Fruit fly (Drosophila melanogaster): ENCODE data around the gene CG3345.
A peak's percentile ranks its signal among the peaks of the same experiment; 100 is the strongest.

Gene CG3345

dm6 chr2L:286421-286820, 17.5 kb downstream of the CG3345 start (continued):
- peak; percentile 40 for TF ChIP-seq CG1233 (GFP tag; optimal IDR thresholded peaks at IDR 0.05)
- no peak for TF ChIP-seq pita (GFP tag; optimal IDR thresholded peaks at IDR 0.05)
- TF ChIP-seq CG13424 (tag; optimal IDR thresholded peaks at IDR 0.05): peak; percentile 57
- TF ChIP-seq Taf1 (GFP tag; IDR thresholded peaks at IDR 0.05): peak; percentile 75
- TF ChIP-seq CG31224 (GFP tag; IDR thresholded peaks at IDR 0.05): 0 out of 2 replicates have a peak, but pooled peaks have one; percentile 44
- 0 out of 2 replicates have a peak, but pooled peaks have one; percentile 41 for TF ChIP-seq CG10959 (GFP tag; IDR thresholded peaks at IDR 0.05)
- TF ChIP-seq ara (GFP tag; IDR thresholded peaks at IDR 0.05): no peak; the same call in 1 of the 2 replicates
- TF ChIP-seq CG18011 (GFP tag; optimal IDR thresholded peaks at IDR 0.05): peak; percentile 24
- TF ChIP-seq caup (GFP tag; optimal IDR thresholded peaks at IDR 0.05; ENCODE audit: severe bottlenecking): peak; percentile 74
- TF ChIP-seq CG6272 (GFP tag; IDR thresholded peaks at IDR 0.05): peak; percentile 35; the same call in 1 of the 2 replicates
- peak; percentile 67 for TF ChIP-seq CG12071 (GFP tag; optimal IDR thresholded peaks at IDR 0.05)
- TF ChIP-seq dati (GFP tag; IDR thresholded peaks at IDR 0.05): no peak
- peak; percentile 7 for TF ChIP-seq CG4707 (GFP tag; optimal IDR thresholded peaks at IDR 0.05)
- TF ChIP-seq HmgD (GFP tag; optimal IDR thresholded peaks at IDR 0.05): peak; percentile 13
- peak; percentile 35 for TF ChIP-seq Usf (GFP tag; optimal IDR thresholded peaks at IDR 0.05)
- TF ChIP-seq CG7786 (GFP tag; optimal IDR thresholded peaks at IDR 0.05): peak; percentile 78
- 0 out of 3 replicates have a peak, but pooled peaks have one; percentile 41 for TF ChIP-seq C15 (GFP tag; IDR thresholded peaks at IDR 0.05)
- TF ChIP-seq CG3838 (GFP tag; optimal IDR thresholded peaks at IDR 0.05): no peak
- no peak for TF ChIP-seq abd-A (tag; optimal IDR thresholded peaks at IDR 0.05)
- TF ChIP-seq CG13296 (GFP tag; optimal IDR thresholded peaks at IDR 0.05): peak; percentile 62
- TF ChIP-seq CHES-1-like (GFP tag; optimal IDR thresholded peaks at IDR 0.05): peak; percentile 60
- peak; percentile 15 for TF ChIP-seq nmo (GFP tag; optimal IDR thresholded peaks at IDR 0.05)
- TF ChIP-seq Elba2 (GFP tag; optimal IDR thresholded peaks at IDR 0.05): no peak
- peak; percentile 70; the same call in 2 of the 3 replicates for TF ChIP-seq ase (GFP tag; IDR thresholded peaks at IDR 0.05)
- no peak for TF ChIP-seq Nf-YC (tag; optimal IDR thresholded peaks at IDR 0.05)
- peak; percentile 29 for TF ChIP-seq CG4424 (GFP tag; optimal IDR thresholded peaks at IDR 0.05)
- peak; percentile 41 to 56 for TF ChIP-seq chif (GFP tag; optimal IDR thresholded peaks at IDR 0.05)
- TF ChIP-seq ewg (GFP tag; optimal IDR thresholded peaks at IDR 0.05): no peak
- peak; percentile 22 for TF ChIP-seq MESR4 (GFP tag; optimal IDR thresholded peaks at IDR 0.05)
- no peak for TF ChIP-seq sima (GFP tag; optimal IDR thresholded peaks at IDR 0.05)
- no peak for TF ChIP-seq CG43689 (GFP tag; IDR thresholded peaks at IDR 0.05)
- no peak for TF ChIP-seq CG32767 (GFP tag; IDR thresholded peaks at IDR 0.05)
- peak; percentile 37 for TF ChIP-seq CG17568 (GFP tag; optimal IDR thresholded peaks at IDR 0.05)
- peak; percentile 46 for TF ChIP-seq crc (GFP tag; optimal IDR thresholded peaks at IDR 0.05)
- no peak for TF ChIP-seq ftz-f1 (GFP tag; optimal IDR thresholded peaks at IDR 0.05)
- TF ChIP-seq pb (GFP tag; optimal IDR thresholded peaks at IDR 0.05): peak; percentile 15
- peak; percentile 44; the same call in 1 of the 2 replicates for TF ChIP-seq CG4360 (GFP tag; IDR thresholded peaks at IDR 0.05)
- TF ChIP-seq CG12942 (GFP tag; optimal IDR thresholded peaks at IDR 0.05): peak; percentile 51
- peak; percentile 43 for TF ChIP-seq CG9609 (GFP tag; optimal IDR thresholded peaks at IDR 0.05)
- TF ChIP-seq CG18476 (GFP tag; optimal IDR thresholded peaks at IDR 0.05): peak; percentile 12
- peak; percentile 47 for TF ChIP-seq chn (GFP tag; optimal IDR thresholded peaks at IDR 0.05)
- peak; percentile 60; the same call in 1 of the 2 replicates for TF ChIP-seq Adf1 (GFP tag; IDR thresholded peaks at IDR 0.05)
- TF ChIP-seq CG7963 (GFP tag; IDR thresholded peaks at IDR 0.05; ENCODE audit: partially characterized antibody): no peak
- peak; percentile 12 for TF ChIP-seq fd96Cb (tag; optimal IDR thresholded peaks at IDR 0.05)
- TF ChIP-seq CG7372 (GFP tag; IDR thresholded peaks at IDR 0.05): 0 out of 2 replicates have a peak, but pooled peaks have one; percentile 34
- TF ChIP-seq CG32772 (GFP tag; IDR thresholded peaks at IDR 0.05): peak; percentile 24; the same call in 1 of the 2 replicates
- peak; percentile 88 for TF ChIP-seq Rfx (GFP tag; IDR thresholded peaks at IDR 0.05)
- TF ChIP-seq CG11723 (GFP tag; optimal IDR thresholded peaks at IDR 0.05): peak; percentile 36
- peak; percentile 14 for TF ChIP-seq Six4 (GFP tag; optimal IDR thresholded peaks at IDR 0.05)
- no peak for TF ChIP-seq CG13775 (GFP tag; optimal IDR thresholded peaks at IDR 0.05)
- peak; percentile 73 to 83 for TF ChIP-seq dpn (GFP tag; optimal IDR thresholded peaks at IDR 0.05)
